Fruit fly (Drosophila melanogaster): ENCODE data around the gene CG17026.
A peak's percentile ranks its signal among the peaks of the same experiment; 100 is the strongest.

The CG17026 gene

dm6 chr3L:16021064-16021683, 46.0 kb downstream of the CG17026 start (continued):
- TF ChIP-seq ranshi (GFP tag; IDR thresholded peaks at IDR 0.05): no peak; the same call in 1 of the 2 replicates
- peak; percentile 62 for TF ChIP-seq CG8388 (GFP tag; optimal IDR thresholded peaks at IDR 0.05)
- TF ChIP-seq gcm (GFP tag; optimal IDR thresholded peaks at IDR 0.05): peak; percentile 50
- TF ChIP-seq CG7745 (tag; optimal IDR thresholded peaks at IDR 0.05): no peak
- TF ChIP-seq Taf1 (GFP tag; IDR thresholded peaks at IDR 0.05): no peak
- TF ChIP-seq lola (GFP tag; optimal IDR thresholded peaks at IDR 0.05): peak in 1 of 3 experiments; percentile 80
- peak; percentile 63 for TF ChIP-seq CG17328 (GFP tag; IDR thresholded peaks at IDR 0.05)
- TF ChIP-seq cato (GFP tag; optimal IDR thresholded peaks at IDR 0.05; ENCODE audit: borderline replicate concordance): no peak
- peak; percentile 59 for TF ChIP-seq Sox102F (GFP tag; optimal IDR thresholded peaks at IDR 0.05)
- peak; percentile 58 for TF ChIP-seq CG1024 (GFP tag; IDR thresholded peaks at IDR 0.05)
- TF ChIP-seq sim (GFP tag; IDR thresholded peaks at IDR 0.05): 0 out of 2 replicates have a peak, but pooled peaks have one; percentile 63
- no peak for TF ChIP-seq CG6272 (GFP tag; IDR thresholded peaks at IDR 0.05)
- peak; percentile 42 for TF ChIP-seq CG10209 (GFP tag; optimal IDR thresholded peaks at IDR 0.05)
- TF ChIP-seq B-H1 (GFP tag; IDR thresholded peaks at IDR 0.05): no peak
- peak; percentile 27; the same call in 1 of the 2 replicates for TF ChIP-seq onecut (GFP tag; IDR thresholded peaks at IDR 0.05)
- TF ChIP-seq Usf (GFP tag; optimal IDR thresholded peaks at IDR 0.05): no peak

dm6 chr3L:16023020-16023648, 48.0 kb downstream of the CG17026 start, which contains the start of gene Notum:
Gene Notum (plus strand): TSS chr3L:16023480.
- 0 out of 2 replicates have a peak, but pooled peaks have one; percentile 18 for TF ChIP-seq CG32767 (GFP tag; IDR thresholded peaks at IDR 0.05)
- peak; percentile 21 for TF ChIP-seq odd (GFP tag; optimal IDR thresholded peaks at IDR 0.05)
- no peak for TF ChIP-seq CG8944 (GFP tag; optimal IDR thresholded peaks at IDR 0.05)
- no peak for TF ChIP-seq trem (tag; optimal IDR thresholded peaks at IDR 0.05)
- peak; percentile 9 for TF ChIP-seq CG2712 (tag; optimal IDR thresholded peaks at IDR 0.05)
- no peak for TF ChIP-seq CG1529 (GFP tag; optimal IDR thresholded peaks at IDR 0.05)
- peak; percentile 3 for TF ChIP-seq ac (GFP tag; optimal IDR thresholded peaks at IDR 0.05)
- no peak for TF ChIP-seq CG9876 (GFP tag; optimal IDR thresholded peaks at IDR 0.05)
- TF ChIP-seq cad (GFP tag; optimal IDR thresholded peaks at IDR 0.05): peak; percentile 45
- TF ChIP-seq MTF-1 (GFP tag; optimal IDR thresholded peaks at IDR 0.05; ENCODE audit: borderline replicate concordance): peak; percentile 13
- TF ChIP-seq zfh1 (GFP tag; IDR thresholded peaks at IDR 0.05): 0 out of 3 replicates have a peak, but pooled peaks have one; percentile 41
- peak in 1 of 2 experiments; percentile 27 for TF ChIP-seq pan (optimal IDR thresholded peaks at IDR 0.05)
- TF ChIP-seq pan (GFP tag; optimal IDR thresholded peaks at IDR 0.05 in 1 of 2, IDR thresholded peaks at IDR 0.05 in 1 of 2): peak in 1 of 2 experiments; percentile 30
- peak; percentile 38; the same call in 1 of the 2 replicates for TF ChIP-seq amos (GFP tag; IDR thresholded peaks at IDR 0.05; ENCODE audit: partially characterized antibody)
- TF ChIP-seq Dp (GFP tag; optimal IDR thresholded peaks at IDR 0.05): no peak
- peak; percentile 84 for TF ChIP-seq sens (GFP tag)
- peak; percentile 52; the same call in 1 of the 3 replicates for TF ChIP-seq CG6791 (GFP tag; IDR thresholded peaks at IDR 0.05; ENCODE audit: partially characterized antibody)
- no peak for TF ChIP-seq CG11504 (tag; optimal IDR thresholded peaks at IDR 0.05)
- peak; percentile 0 for TF ChIP-seq caup (GFP tag; optimal IDR thresholded peaks at IDR 0.05; ENCODE audit: severe bottlenecking)
- peak; percentile 34 for TF ChIP-seq oc (tag; optimal IDR thresholded peaks at IDR 0.05)
- no peak for TF ChIP-seq Dip2 (GFP tag; IDR thresholded peaks at IDR 0.05)
- TF ChIP-seq kah (GFP tag; optimal IDR thresholded peaks at IDR 0.05): peak; percentile 40
- no peak for TF ChIP-seq CG7357 (GFP tag; IDR thresholded peaks at IDR 0.05)
- peak; percentile 34 for TF ChIP-seq kni (GFP tag; optimal IDR thresholded peaks at IDR 0.05)
- TF ChIP-seq Dbx (GFP tag; IDR thresholded peaks at IDR 0.05): no peak
- TF ChIP-seq zen (tag; optimal IDR thresholded peaks at IDR 0.05): peak; percentile 13
- 0 out of 2 replicates have a peak, but pooled peaks have one; percentile 20 for TF ChIP-seq crol (GFP tag; IDR thresholded peaks at IDR 0.05)
- no peak for TF ChIP-seq CG8478 (optimal IDR thresholded peaks at IDR 0.05)
- TF ChIP-seq Mes4 (GFP tag; optimal IDR thresholded peaks at IDR 0.05): peak; percentile 11
- TF ChIP-seq knrl (GFP tag; IDR thresholded peaks at IDR 0.05; ENCODE audit: partially characterized antibody): peak; percentile 43; the same call in 2 of the 3 replicates
- TF ChIP-seq rib (GFP tag; IDR thresholded peaks at IDR 0.05): peak; percentile 41; the same call in 1 of the 2 replicates
- no peak for TF ChIP-seq CG31224 (GFP tag; IDR thresholded peaks at IDR 0.05)

Measured in whole organism, embryonic.